Worm (Caenorhabditis elegans) whole organism, early embryonic: ENCODE results near the gene sqv-1.

ENCODE experiments used
- B0310.2 ChIP-seq: sonication (generic microtip); optimal IDR thresholded peaks from 2 replicates; lab custom pipeline; 2016; ENCODE audit warnings: mild to moderate bottlenecking, missing genetic modification characterization, missing compliant biosample characterization
- ama-1 ChIP-seq: fragments of 150-350 bp; optimal IDR thresholded peaks from 2 replicates; lab custom pipeline; 2014
- flt-1 ChIP-seq: fragments of 200-800 bp; sonication (Bioruptor generic); IDR thresholded peaks from 2 replicates; pipeline ENCODE4 v1.3.6; 2022; ENCODE audit warnings: missing genetic modification characterization, missing compliant biosample characterization
- hmg-4 ChIP-seq: fragments of 200-800 bp; sonication (Bioruptor generic); optimal IDR thresholded peaks from 2 replicates; lab custom pipeline; 2018; ENCODE audit warnings: mild to moderate bottlenecking, missing genetic modification characterization, missing compliant biosample characterization
- hnd-1 ChIP-seq: sonication (generic microtip); optimal IDR thresholded peaks from 2 replicates; lab custom pipeline; 2016; ENCODE audit warnings: missing genetic modification characterization, missing compliant biosample characterization
- pes-1 ChIP-seq: fragments of 200-800 bp; sonication (Bioruptor generic); IDR thresholded peaks from 2 replicates; pipeline ENCODE4 v1.3.6; 2022; ENCODE audit warnings: missing genetic modification reagents, missing genetic modification characterization, missing compliant biosample characterization
- tbx-37 ChIP-seq: fragments of 200-800 bp; sonication (Bioruptor generic); conservative IDR thresholded peaks from 2 replicates; pipeline ENCODE4 v1.3.6; 2022; ENCODE audit warnings: missing genetic modification reagents, missing genetic modification characterization, missing compliant biosample characterization

DNA sequence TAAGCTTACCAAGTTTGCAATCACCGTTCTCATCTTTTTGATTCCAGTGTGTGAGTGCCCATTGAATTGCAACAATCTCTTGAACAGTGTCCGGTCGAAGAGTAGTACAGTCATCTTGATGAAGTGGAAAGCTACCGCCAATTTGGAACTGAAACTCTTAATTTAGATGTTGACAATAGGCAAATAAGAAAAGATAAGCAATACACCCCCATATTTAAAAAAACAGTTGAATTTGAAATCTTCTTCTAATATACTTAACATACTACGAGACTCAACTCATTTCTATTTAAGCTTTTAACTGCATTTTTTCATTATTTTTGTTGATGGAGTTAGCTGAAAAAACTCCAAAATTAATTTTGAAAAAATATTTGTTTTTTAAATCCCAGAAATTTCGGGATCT is 48.8 kb upstream of the sqv-1 start:
- TF ChIP-seq ama-1 (no peak), flt-1 (no peak), hnd-1 (tag; lab: Kevin White, UChicago) (no peak), B0310.2 (tag; lab: Kevin White, UChicago) (no peak), pes-1 (GFP tag; lab: Robert Waterston, UW) (no peak), tbx-37 (GFP tag; lab: Robert Waterston, UW) (no peak), hmg-4 (GFP tag; lab: Kevin White, UChicago) (no peak)
